Fruit fly (Drosophila melanogaster) whole organism, prepupa: ENCODE results near the gene Smr.

Source experiments
- Blimp-1 ChIP-seq: fragments of 200-800 bp; sonication (Bioruptor generic); optimal IDR thresholded peaks from 3 replicates; lab custom pipeline; 2017; ENCODE audit warnings: missing biosample characterization, missing genetic modification characterization, mild to moderate bottlenecking, moderate library complexity, missing genetic modification reagents
- CG10631 ChIP-seq: fragments of 200-800 bp; sonication (Bioruptor generic); optimal IDR thresholded peaks from 2 replicates; lab custom pipeline; 2016; ENCODE audit warnings: missing biosample characterization, missing genetic modification characterization
- CG10669 ChIP-seq: fragments of 200-800 bp; sonication (Bioruptor generic); optimal IDR thresholded peaks from 3 replicates; lab custom pipeline; 2018; ENCODE audit warnings: missing biosample characterization, mild to moderate bottlenecking, missing genetic modification characterization, moderate library complexity
- CG11762 ChIP-seq: fragments of 200-800 bp; sonication (Bioruptor generic); optimal IDR thresholded peaks from 3 replicates; lab custom pipeline; 2016; ENCODE audit warnings: missing biosample characterization, missing genetic modification characterization; ENCODE audit not compliant: insufficient read depth
- CG11902 ChIP-seq: fragments of 200-800 bp; sonication (Bioruptor generic); optimal IDR thresholded peaks from 3 replicates; lab custom pipeline; 2016; ENCODE audit warnings: missing biosample characterization, missing genetic modification characterization
- CG1621 ChIP-seq: fragments of 200-800 bp; sonication (Bioruptor generic); optimal IDR thresholded peaks from 3 replicates; lab custom pipeline; 2018; ENCODE audit warnings: missing biosample characterization, mild to moderate bottlenecking, missing genetic modification characterization
- CG16779 ChIP-seq: fragments of 200-800 bp; sonication (Bioruptor generic); optimal IDR thresholded peaks from 3 replicates; lab custom pipeline; 2017; ENCODE audit warnings: missing biosample characterization, mild to moderate bottlenecking, missing genetic modification characterization
- CG3032 ChIP-seq: fragments of 200-800 bp; optimal IDR thresholded peaks from 2 replicates; lab custom pipeline; 2019; ENCODE audit warnings: missing biosample characterization, mild to moderate bottlenecking, missing genetic modification characterization, moderate library complexity
- CG34406 ChIP-seq: fragments of 200-800 bp; sonication (Bioruptor generic); optimal IDR thresholded peaks from 3 replicates; lab custom pipeline; 2016; ENCODE audit warnings: missing biosample characterization, missing genetic modification characterization
- CG6276 ChIP-seq: fragments of 200-800 bp; sonication (Bioruptor generic); optimal IDR thresholded peaks from 2 replicates; lab custom pipeline; 2017; ENCODE audit warnings: missing biosample characterization, mild to moderate bottlenecking, missing genetic modification characterization
- CG6792 ChIP-seq: fragments of 200-800 bp; sonication (Bioruptor generic); optimal IDR thresholded peaks from 3 replicates; lab custom pipeline; 2016; ENCODE audit warnings: missing biosample characterization, missing genetic modification characterization
- CG6808 ChIP-seq: fragments of 200-800 bp; sonication (Bioruptor generic); optimal IDR thresholded peaks from 3 replicates; lab custom pipeline; 2017; ENCODE audit warnings: missing biosample characterization, missing genetic modification characterization, mild to moderate bottlenecking, moderate library complexity, missing genetic modification reagents
- CG6854 ChIP-seq: fragments of 200-800 bp; sonication (Bioruptor generic); optimal IDR thresholded peaks from 2 replicates; lab custom pipeline; 2017; ENCODE audit warnings: missing biosample characterization, mild to moderate bottlenecking, missing genetic modification characterization
- CG7368 ChIP-seq: fragments of 200-800 bp; sonication (Bioruptor generic); optimal IDR thresholded peaks from 3 replicates; lab custom pipeline; 2016; ENCODE audit warnings: missing biosample characterization, missing genetic modification characterization
- CG8119 ChIP-seq: fragments of 200-800 bp; sonication (Bioruptor generic); IDR thresholded peaks from 3 replicates; pipeline ENCODE4 v1.3.6; 2022; ENCODE audit warnings: missing biosample characterization, missing genetic modification characterization
- CG8632 ChIP-seq: fragments of 200-800 bp; sonication (Bioruptor generic); optimal IDR thresholded peaks from 3 replicates; lab custom pipeline; 2016; ENCODE audit warnings: missing biosample characterization, missing genetic modification characterization
- CG9139 ChIP-seq: fragments of 200-800 bp; sonication (Bioruptor generic); optimal IDR thresholded peaks from 3 replicates; lab custom pipeline; 2017; ENCODE audit warnings: missing biosample characterization, mild to moderate bottlenecking, missing genetic modification characterization
- Eip78C ChIP-seq: fragments of 200-800 bp; sonication (Bioruptor generic); peaks from one replicate; lab custom pipeline; 2016; ENCODE audit warnings: missing biosample characterization, missing genetic modification characterization
- Eip93F ChIP-seq: fragments of 200-800 bp; sonication (Bioruptor generic); optimal IDR thresholded peaks from 2 replicates; lab custom pipeline; 2016; ENCODE audit warnings: missing biosample characterization, mild to moderate bottlenecking, missing genetic modification characterization
- Ets21C ChIP-seq: fragments of 200-800 bp; sonication (Bioruptor generic); optimal IDR thresholded peaks from 3 replicates; lab custom pipeline; 2016; ENCODE audit warnings: missing biosample characterization, missing genetic modification characterization
- Ets96B ChIP-seq: fragments of 200-800 bp; optimal IDR thresholded peaks from 2 replicates; lab custom pipeline; 2019; ENCODE audit warnings: missing biosample characterization, mild to moderate bottlenecking, missing genetic modification characterization, moderate library complexity
- Gug ChIP-seq: fragments of 200-800 bp; sonication (Bioruptor generic); IDR thresholded peaks from 2 replicates; pipeline ENCODE4 v1.3.6; 2022; ENCODE audit warnings: missing biosample characterization, missing genetic modification characterization
- Hr38 ChIP-seq: sonication (Bioruptor generic); optimal IDR thresholded peaks from 2 replicates; lab custom pipeline; 2016; ENCODE audit warnings: missing biosample characterization, missing genetic modification characterization
- Hr39 ChIP-seq: fragments of 200-800 bp; sonication (Bioruptor generic); optimal IDR thresholded peaks from 2 replicates; lab custom pipeline; 2016; ENCODE audit warnings: missing biosample characterization, missing genetic modification characterization
- Hr4 ChIP-seq: fragments of 200-800 bp; sonication (Bioruptor generic); optimal IDR thresholded peaks from 3 replicates; lab custom pipeline; 2016; ENCODE audit warnings: missing biosample characterization, missing genetic modification characterization
- Lpt ChIP-seq: fragments of 200-800 bp; sonication (Bioruptor generic); optimal IDR thresholded peaks from 3 replicates; lab custom pipeline; 2016; ENCODE audit warnings: missing biosample characterization, missing genetic modification characterization
- Met ChIP-seq: fragments of 200-800 bp; sonication (Bioruptor generic); optimal IDR thresholded peaks from 3 replicates; lab custom pipeline; 2016; ENCODE audit warnings: missing biosample characterization, missing genetic modification characterization
- OdsH ChIP-seq: fragments of 200-800 bp; sonication (Bioruptor generic); optimal IDR thresholded peaks from 3 replicates; lab custom pipeline; 2016; ENCODE audit warnings: missing biosample characterization, missing genetic modification characterization
- Smox ChIP-seq: fragments of 200-800 bp; sonication (Bioruptor generic); optimal IDR thresholded peaks from 3 replicates; lab custom pipeline; 2016; ENCODE audit warnings: missing biosample characterization, missing genetic modification characterization
- Sox102F ChIP-seq: fragments of 200-800 bp; sonication (Bioruptor generic); optimal IDR thresholded peaks from 2 replicates; lab custom pipeline; 2016; ENCODE audit warnings: missing biosample characterization, mild to moderate bottlenecking, missing genetic modification characterization
- Sox15 ChIP-seq: fragments of 200-800 bp; sonication (Bioruptor generic); optimal IDR thresholded peaks from 3 replicates; lab custom pipeline; 2016; ENCODE audit warnings: missing biosample characterization, missing genetic modification characterization
- achi ChIP-seq: fragments of 200-800 bp; sonication (Bioruptor generic); optimal IDR thresholded peaks from 3 replicates; lab custom pipeline; 2016; ENCODE audit warnings: missing biosample characterization, missing genetic modification characterization
- acj6 ChIP-seq: fragments of 200-800 bp; sonication (Bioruptor generic); optimal IDR thresholded peaks from 3 replicates; lab custom pipeline; 2016; ENCODE audit warnings: missing biosample characterization, missing genetic modification characterization
- dac ChIP-seq: fragments of 200-800 bp; sonication (Bioruptor generic); optimal IDR thresholded peaks from 2 replicates; lab custom pipeline; 2017; ENCODE audit warnings: missing biosample characterization, mild to moderate bottlenecking, missing genetic modification characterization
- dsx ChIP-seq: fragments of 200-800 bp; optimal IDR thresholded peaks from 3 replicates; lab custom pipeline; 2019; ENCODE audit warnings: missing biosample characterization, mild to moderate bottlenecking, missing genetic modification characterization, moderate library complexity; ENCODE audit not compliant: poor library complexity, severe bottlenecking
- eg ChIP-seq: fragments of 200-800 bp; sonication (Bioruptor generic); IDR thresholded peaks from 3 replicates; pipeline ENCODE4 v1.3.6; 2022; ENCODE audit warnings: missing biosample characterization, missing genetic modification characterization
- esn ChIP-seq: fragments of 200-800 bp; sonication (Bioruptor generic); optimal IDR thresholded peaks from 2 replicates; lab custom pipeline; 2016; ENCODE audit warnings: missing biosample characterization, mild to moderate bottlenecking, missing genetic modification characterization, moderate library complexity
- fd59A ChIP-seq: fragments of 200-800 bp; sonication (Bioruptor generic); optimal IDR thresholded peaks from 2 replicates; lab custom pipeline; 2017; ENCODE audit warnings: missing biosample characterization, mild to moderate bottlenecking, missing genetic modification characterization, missing genetic modification reagents
- fd85E ChIP-seq: fragments of 200-800 bp; sonication (Bioruptor generic); optimal IDR thresholded peaks from 3 replicates; lab custom pipeline; 2016; ENCODE audit warnings: missing biosample characterization, missing genetic modification characterization
- fkh ChIP-seq: fragments of 200-800 bp; sonication (Bioruptor generic); optimal IDR thresholded peaks from 3 replicates; lab custom pipeline; 2017; ENCODE audit warnings: missing biosample characterization, mild to moderate bottlenecking, missing genetic modification characterization, moderate library complexity
- lz ChIP-seq: fragments of 200-800 bp; sonication (Bioruptor generic); optimal IDR thresholded peaks from 3 replicates; lab custom pipeline; 2016; ENCODE audit warnings: missing biosample characterization, missing genetic modification characterization
- net ChIP-seq: fragments of 200-800 bp; sonication (Bioruptor generic); optimal IDR thresholded peaks from 3 replicates; lab custom pipeline; 2016; ENCODE audit warnings: missing biosample characterization, missing genetic modification characterization
- pdm3 ChIP-seq: fragments of 200-800 bp; sonication (Bioruptor generic); optimal IDR thresholded peaks from 3 replicates; lab custom pipeline; 2016; ENCODE audit warnings: missing biosample characterization, missing genetic modification characterization
- salr ChIP-seq, 2 experiments: fragments of 200-800 bp; sonication (Bioruptor generic); optimal IDR thresholded peaks; 3 replicates each; lab custom pipeline; 2016 to 2018; ENCODE audit warnings: missing biosample characterization in 2 of 2, missing genetic modification characterization in 2 of 2, mild to moderate bottlenecking in 1 of 2
- svp ChIP-seq: fragments of 200-800 bp; sonication (Bioruptor generic); peaks from one replicate; lab custom pipeline; 2016; ENCODE audit warnings: missing biosample characterization, missing genetic modification characterization
- topi ChIP-seq: fragments of 200-800 bp; sonication (Bioruptor generic); optimal IDR thresholded peaks from 3 replicates; lab custom pipeline; 2016; ENCODE audit warnings: missing biosample characterization, missing genetic modification characterization
- vri ChIP-seq: fragments of 200-800 bp; sonication (Bioruptor generic); optimal IDR thresholded peaks from 3 replicates; lab custom pipeline; 2016; ENCODE audit warnings: missing biosample characterization, mild to moderate bottlenecking, missing genetic modification characterization

Smr gene

dm6 chrX:12705554-12705953 lies 36.9 kb downstream of the Smr start, which contains the start of gene CG15725:
CG15725 (plus strand) TSS chrX:12705854.
- no peak for TF ChIP-seq esn (GFP tag; lab: Kevin White, UChicago)
- no peak for TF ChIP-seq vri (GFP tag; lab: Kevin White, UChicago)
- no peak for TF ChIP-seq achi
- no peak for TF ChIP-seq dac
- TF ChIP-seq CG6276 (GFP tag; lab: Kevin White, UChicago) = no peak
- TF ChIP-seq svp (GFP tag; lab: Kevin White, UChicago) = no peak
- no peak for TF ChIP-seq acj6 (GFP tag; lab: Kevin White, UChicago)
- TF ChIP-seq Hr38 = no peak
- no peak for TF ChIP-seq fd85E (GFP tag; lab: Kevin White, UChicago)
- TF ChIP-seq Eip93F (GFP tag; lab: Kevin White, UChicago) = no peak
- TF ChIP-seq Hr4 (GFP tag; lab: Kevin White, UChicago) = no peak
- no peak for TF ChIP-seq OdsH (GFP tag; lab: Kevin White, UChicago)
- TF ChIP-seq, all 60 proteins: peak for 0

dm6 chrX:12699095-12699750 lies 43.2 kb downstream of the Smr start:
- TF ChIP-seq salr (GFP tag; optimal IDR thresholded peaks at IDR 0.05; lab: Kevin White, UChicago) (peak; percentile 22 to 30), Lpt (GFP tag; lab: Kevin White, UChicago) (no peak), fd59A (peak; percentile 48), CG6276 (GFP tag; lab: Kevin White, UChicago) (no peak), CG8632 (peak; percentile 62), eg (GFP tag; lab: Robert Waterston, UW) (peak; percentile 47; the same call in 1 of the 3 replicates), Hr39 (GFP tag; lab: Kevin White, UChicago) (peak; percentile 59), lz (peak; percentile 57), Hr38 (no peak), CG6808 (peak; percentile 63), dsx (GFP tag; lab: Kevin White, UChicago) (peak; percentile 56), CG6854 (GFP tag; lab: Kevin White, UChicago) (peak; percentile 1), CG9139 (GFP tag; lab: Kevin White, UChicago) (peak; percentile 41), fkh (GFP tag; lab: Kevin White, UChicago) (no peak), CG3032 (peak; percentile 70), CG10631 (GFP tag; lab: Kevin White, UChicago) (peak; percentile 54), CG7368 (GFP tag; lab: Kevin White, UChicago) (peak; percentile 27), acj6 (GFP tag; lab: Kevin White, UChicago) (peak; percentile 61), Gug (GFP tag; lab: Robert Waterston, UW) (0 out of 2 replicates have a peak, but pooled peaks have one; percentile 34), Blimp-1 (GFP tag; lab: Kevin White, UChicago) (peak; percentile 24), CG6792 (peak; percentile 69), vri (GFP tag; lab: Kevin White, UChicago) (no peak), CG11762 (GFP tag; lab: Kevin White, UChicago) (peak; percentile 17), dac (no peak), Ets96B (tag; lab: Kevin White, UChicago) (peak; percentile 61), achi (peak; percentile 47), CG11902 (GFP tag; lab: Kevin White, UChicago) (peak; percentile 16), CG1621 (tag; lab: Kevin White, UChicago) (peak; percentile 27), net (GFP tag; lab: Kevin White, UChicago) (peak; percentile 43), Sox102F (GFP tag; lab: Kevin White, UChicago) (peak; percentile 70), Smox (GFP tag; lab: Kevin White, UChicago) (peak; percentile 54), CG10669 (GFP tag; lab: Kevin White, UChicago) (peak; percentile 70), CG16779 (tag; lab: Kevin White, UChicago) (peak; percentile 27), fd85E (GFP tag; lab: Kevin White, UChicago) (no peak), Ets21C (GFP tag; lab: Kevin White, UChicago) (peak; percentile 21), esn (GFP tag; lab: Kevin White, UChicago) (peak; percentile 72), Eip93F (GFP tag; lab: Kevin White, UChicago) (no peak), CG8119 (GFP tag; lab: Robert Waterston, UW) (peak; percentile 40; the same call in 2 of the 3 replicates), Met (GFP tag; lab: Kevin White, UChicago) (peak; percentile 75), CG34406 (GFP tag; lab: Kevin White, UChicago) (peak; percentile 55), pdm3 (GFP tag; lab: Kevin White, UChicago) (peak; percentile 57), Sox15 (GFP tag; lab: Kevin White, UChicago) (peak; percentile 9), topi (GFP tag; lab: Kevin White, UChicago) (peak; percentile 66), Eip78C (GFP tag; lab: Kevin White, UChicago) (peak; percentile 94)
